In genomic region chr3R:23760219-23761018, dm6 we compare ENCODE assay signal across 5 fruit fly cellular contexts.
A peak's percentile ranks its signal among the peaks of the same experiment; 100 is the strongest.
TF ChIP-seq lines count a peak whose summit lies in the region.

Gene SdhD (minus strand): TSS chr3R:23760600.

- TF ChIP-seq CTCF in whole organism, embryonic (GFP tag; optimal IDR thresholded peaks at IDR 0.05; lab: Kevin White, UChicago): no peak

TF ChIP-seq in whole organism, adult, 20 proteins besides CTCF, POLR2A, EP300 and RAD21 (continues in another document):
- TF ChIP-seq CG7045 (GFP tag; optimal IDR thresholded peaks at IDR 0.05; lab: Kevin White, UChicago): no peak
- TF ChIP-seq ovo (GFP tag; optimal IDR thresholded peaks at IDR 0.05; lab: Kevin White, UChicago): peak; percentile 0
- peak; percentile 64 for TF ChIP-seq CG12768 (GFP tag; optimal IDR thresholded peaks at IDR 0.05; lab: Kevin White, UChicago)
- TF ChIP-seq bab1 (GFP tag; optimal IDR thresholded peaks at IDR 0.05; lab: Kevin White, UChicago): peak; percentile 70
- no peak for TF ChIP-seq Hr96 (GFP tag; optimal IDR thresholded peaks at IDR 0.05; lab: Kevin White, UChicago)
- TF ChIP-seq Crg-1 (GFP tag; optimal IDR thresholded peaks at IDR 0.05; lab: Kevin White, UChicago): peak; percentile 40
- TF ChIP-seq Mnt (GFP tag; optimal IDR thresholded peaks at IDR 0.05; lab: Kevin White, UChicago): peak; percentile 48
- TF ChIP-seq cic (GFP tag; optimal IDR thresholded peaks at IDR 0.05; lab: Kevin White, UChicago): peak; percentile 24
- TF ChIP-seq CG7101 (tag; optimal IDR thresholded peaks at IDR 0.05; lab: Kevin White, UChicago): peak; percentile 57
- TF ChIP-seq cnc (optimal IDR thresholded peaks at IDR 0.05; lab: Kevin White, UChicago): no peak
- TF ChIP-seq Clk (GFP tag; optimal IDR thresholded peaks at IDR 0.05; lab: Kevin White, UChicago): no peak
- TF ChIP-seq toe (GFP tag; optimal IDR thresholded peaks at IDR 0.05; lab: Kevin White, UChicago): peak; percentile 9
- peak; percentile 55 for TF ChIP-seq CG14711 (tag; optimal IDR thresholded peaks at IDR 0.05; lab: Kevin White, UChicago)
- no peak for TF ChIP-seq tj (GFP tag; optimal IDR thresholded peaks at IDR 0.05; lab: Kevin White, UChicago)
- peak; percentile 47 for TF ChIP-seq pad (GFP tag; optimal IDR thresholded peaks at IDR 0.05; lab: Kevin White, UChicago)
- peak; percentile 93 for TF ChIP-seq kay (GFP tag; lab: Kevin White, UChicago; ENCODE audit: borderline replicate concordance)
- no peak for TF ChIP-seq CG5204 (GFP tag; optimal IDR thresholded peaks at IDR 0.05; lab: Kevin White, UChicago)
- TF ChIP-seq CG33017 (tag; optimal IDR thresholded peaks at IDR 0.05; lab: Kevin White, UChicago): peak; percentile 46

TF ChIP-seq in whole organism, embryonic, 481 proteins besides CTCF, POLR2A, EP300 and RAD21 (continues in another document):
- no peak for TF ChIP-seq CG8944 (GFP tag; optimal IDR thresholded peaks at IDR 0.05; lab: Kevin White, UChicago)
- peak; percentile 93 for TF ChIP-seq MBD-R2 (GFP tag; IDR thresholded peaks at IDR 0.05; lab: Robert Waterston, UW)
- no peak for TF ChIP-seq croc (GFP tag; conservative IDR thresholded peaks at IDR 0.05; lab: Robert Waterston, UW)
- no peak for TF ChIP-seq CG12071 (GFP tag; optimal IDR thresholded peaks at IDR 0.05; lab: Kevin White, UChicago)
- no peak for TF ChIP-seq CG1792 (GFP tag; optimal IDR thresholded peaks at IDR 0.05; lab: Kevin White, UChicago)
- peak; percentile 33; the same call in 1 of the 2 replicates for TF ChIP-seq ranshi (GFP tag; IDR thresholded peaks at IDR 0.05; lab: Robert Waterston, UW)
- peak; percentile 28 for TF ChIP-seq CG2678 (tag; optimal IDR thresholded peaks at IDR 0.05; lab: Kevin White, UChicago)
- peak; percentile 40; the same call in 1 of the 2 replicates for TF ChIP-seq vvl (GFP tag; IDR thresholded peaks at IDR 0.05; lab: Robert Waterston, UW)
- peak; percentile 24 for TF ChIP-seq Camta (GFP tag; optimal IDR thresholded peaks at IDR 0.05; lab: Kevin White, UChicago)
- TF ChIP-seq Atf-2 (GFP tag; optimal IDR thresholded peaks at IDR 0.05; lab: Kevin White, UChicago): no peak
- no peak for TF ChIP-seq inv (GFP tag; IDR thresholded peaks at IDR 0.05; lab: Robert Waterston, UW; ENCODE audit: partially characterized antibody)
- TF ChIP-seq hth (optimal IDR thresholded peaks at IDR 0.05; lab: Kevin White, UChicago): no peak
- no peak for TF ChIP-seq CG6813 (GFP tag; optimal IDR thresholded peaks at IDR 0.05; lab: Kevin White, UChicago)
- peak in 1 of 2 experiments; percentile 75 for TF ChIP-seq crp (GFP tag; optimal IDR thresholded peaks at IDR 0.05; lab: Kevin White, UChicago)
- no peak for TF ChIP-seq Ptx1 (GFP tag; IDR thresholded peaks at IDR 0.05; lab: Robert Waterston, UW)
- no peak for TF ChIP-seq prd (optimal IDR thresholded peaks at IDR 0.05; lab: Kevin White, UChicago)
- TF ChIP-seq prd (GFP tag; IDR thresholded peaks at IDR 0.05; lab: Robert Waterston, UW): no peak
- TF ChIP-seq Xbp1 (GFP tag; optimal IDR thresholded peaks at IDR 0.05; lab: Kevin White, UChicago): peak; percentile 32
- no peak for TF ChIP-seq CG31224 (GFP tag; IDR thresholded peaks at IDR 0.05; lab: Robert Waterston, UW)

TF ChIP-seq in whole organism, prepupa, 60 proteins besides CTCF, POLR2A, EP300 and RAD21 (continues in another document):
- TF ChIP-seq Hr39 (GFP tag; optimal IDR thresholded peaks at IDR 0.05; lab: Kevin White, UChicago) (no peak), pdm3 (GFP tag; optimal IDR thresholded peaks at IDR 0.05; lab: Kevin White, UChicago) (peak; percentile 31), eg (GFP tag; IDR thresholded peaks at IDR 0.05; lab: Robert Waterston, UW) (no peak), CG8632 (GFP tag; optimal IDR thresholded peaks at IDR 0.05; lab: Kevin White, UChicago) (peak; percentile 2), CG10669 (GFP tag; optimal IDR thresholded peaks at IDR 0.05; lab: Kevin White, UChicago) (peak; percentile 7), CG6854 (GFP tag; optimal IDR thresholded peaks at IDR 0.05; lab: Kevin White, UChicago) (no peak), Lpt (GFP tag; optimal IDR thresholded peaks at IDR 0.05; lab: Kevin White, UChicago) (no peak), Sox102F (GFP tag; optimal IDR thresholded peaks at IDR 0.05; lab: Kevin White, UChicago) (peak; percentile 14), CG34406 (GFP tag; optimal IDR thresholded peaks at IDR 0.05; lab: Kevin White, UChicago) (no peak), esn (GFP tag; optimal IDR thresholded peaks at IDR 0.05; lab: Kevin White, UChicago) (peak; percentile 37), CG6163 (GFP tag; IDR thresholded peaks at IDR 0.05; lab: Robert Waterston, UW) (0 out of 3 replicates have a peak, but pooled peaks have one; percentile 17), topi (GFP tag; optimal IDR thresholded peaks at IDR 0.05; lab: Kevin White, UChicago) (peak; percentile 9), svp (GFP tag; lab: Kevin White, UChicago) (peak; percentile 59), acj6 (GFP tag; optimal IDR thresholded peaks at IDR 0.05; lab: Kevin White, UChicago) (no peak), CG31627 (GFP tag; optimal IDR thresholded peaks at IDR 0.05; lab: Kevin White, UChicago) (peak; percentile 12), CG7368 (GFP tag; optimal IDR thresholded peaks at IDR 0.05; lab: Kevin White, UChicago) (peak; percentile 9), vri (GFP tag; optimal IDR thresholded peaks at IDR 0.05; lab: Kevin White, UChicago) (peak; percentile 47), CG6792 (GFP tag; optimal IDR thresholded peaks at IDR 0.05; lab: Kevin White, UChicago) (no peak), Met (GFP tag; optimal IDR thresholded peaks at IDR 0.05; lab: Kevin White, UChicago) (peak; percentile 51), CG16779 (tag; optimal IDR thresholded peaks at IDR 0.05; lab: Kevin White, UChicago) (no peak)

TF ChIP-seq in whole organism, pupa, 21 proteins besides CTCF, POLR2A, EP300 and RAD21:
- TF ChIP-seq Snoo (tag; optimal IDR thresholded peaks at IDR 0.05; lab: Kevin White, UChicago): peak; percentile 32
- no peak for TF ChIP-seq CG8159 (tag; optimal IDR thresholded peaks at IDR 0.05; lab: Kevin White, UChicago)
- no peak for TF ChIP-seq fd96Ca (GFP tag; IDR thresholded peaks at IDR 0.05; lab: Robert Waterston, UW)
- TF ChIP-seq CG32121 (GFP tag; IDR thresholded peaks at IDR 0.05; lab: Robert Waterston, UW): no peak; the same call in 1 of the 2 replicates

TF ChIP-seq in whole organism, wandering third instar larva, 38 proteins besides CTCF, POLR2A, EP300 and RAD21:
- TF ChIP-seq Abd-B (GFP tag; optimal IDR thresholded peaks at IDR 0.05; lab: Kevin White, UChicago): no peak
- TF ChIP-seq fru (GFP tag; optimal IDR thresholded peaks at IDR 0.05; lab: Kevin White, UChicago): peak; percentile 15
- TF ChIP-seq sv (GFP tag; optimal IDR thresholded peaks at IDR 0.05; lab: Kevin White, UChicago): peak; percentile 21
- TF ChIP-seq GATAd (GFP tag; optimal IDR thresholded peaks at IDR 0.05; lab: Kevin White, UChicago): no peak
- no peak for TF ChIP-seq lola (GFP tag; optimal IDR thresholded peaks at IDR 0.05; lab: Kevin White, UChicago)
- TF ChIP-seq jim (GFP tag; optimal IDR thresholded peaks at IDR 0.05; lab: Kevin White, UChicago): no peak
- no peak for TF ChIP-seq pan (optimal IDR thresholded peaks at IDR 0.05; lab: Kevin White, UChicago)
- TF ChIP-seq N (GFP tag; optimal IDR thresholded peaks at IDR 0.05; lab: Kevin White, UChicago): no peak
- TF ChIP-seq woc (GFP tag; optimal IDR thresholded peaks at IDR 0.05; lab: Kevin White, UChicago): no peak
- TF ChIP-seq rgr (GFP tag; optimal IDR thresholded peaks at IDR 0.05; lab: Kevin White, UChicago): peak; percentile 52
- peak in 1 of 2 experiments; percentile 50 for TF ChIP-seq foxo (GFP tag; optimal IDR thresholded peaks at IDR 0.05; lab: Kevin White, UChicago)
- TF ChIP-seq Hr83 (GFP tag; optimal IDR thresholded peaks at IDR 0.05; lab: Kevin White, UChicago; ENCODE audit: poor library complexity, severe bottlenecking): peak; percentile 84
- peak; percentile 39 for TF ChIP-seq h (GFP tag; optimal IDR thresholded peaks at IDR 0.05; lab: Kevin White, UChicago)
- no peak for TF ChIP-seq Rel (GFP tag; optimal IDR thresholded peaks at IDR 0.05; lab: Kevin White, UChicago)
- TF ChIP-seq Rel (tag; optimal IDR thresholded peaks at IDR 0.05; lab: Kevin White, UChicago): peak; percentile 88
- TF ChIP-seq OdsH (GFP tag; optimal IDR thresholded peaks at IDR 0.05; lab: Kevin White, UChicago): peak; percentile 48
- peak; percentile 57 for TF ChIP-seq Jra (GFP tag; optimal IDR thresholded peaks at IDR 0.05; lab: Kevin White, UChicago)
- no peak for TF ChIP-seq psq (GFP tag; optimal IDR thresholded peaks at IDR 0.05; lab: Kevin White, UChicago)
- TF ChIP-seq Myc (optimal IDR thresholded peaks at IDR 0.05; lab: Kevin White, UChicago): peak; percentile 15
- TF ChIP-seq Hnf4 (GFP tag; optimal IDR thresholded peaks at IDR 0.05; lab: Kevin White, UChicago): peak; percentile 72
- TF ChIP-seq usp (GFP tag; optimal IDR thresholded peaks at IDR 0.05; lab: Kevin White, UChicago): no peak
- no peak for TF ChIP-seq dmrt93B (GFP tag; optimal IDR thresholded peaks at IDR 0.05; lab: Kevin White, UChicago)
- no peak for TF ChIP-seq Dif (GFP tag; optimal IDR thresholded peaks at IDR 0.05; lab: Kevin White, UChicago; ENCODE audit: partially characterized antibody)
- TF ChIP-seq Mio (GFP tag; optimal IDR thresholded peaks at IDR 0.05; lab: Kevin White, UChicago): no peak
- no peak for TF ChIP-seq dsf (GFP tag; optimal IDR thresholded peaks at IDR 0.05; lab: Kevin White, UChicago; ENCODE audit: borderline replicate concordance)
- peak; percentile 54 for TF ChIP-seq br (GFP tag; optimal IDR thresholded peaks at IDR 0.05; lab: Kevin White, UChicago)
- TF ChIP-seq dl (GFP tag; optimal IDR thresholded peaks at IDR 0.05; lab: Kevin White, UChicago; ENCODE audit: insufficient read depth in 1 of 2, partially characterized antibody in 2 of 2): no peak
- TF ChIP-seq HLH106 (tag; optimal IDR thresholded peaks at IDR 0.05; lab: Kevin White, UChicago): no peak
- no peak for TF ChIP-seq CrebA (GFP tag; optimal IDR thresholded peaks at IDR 0.05; lab: Kevin White, UChicago; ENCODE audit: borderline replicate concordance)
- TF ChIP-seq Dfd (GFP tag; optimal IDR thresholded peaks at IDR 0.05; lab: Kevin White, UChicago): no peak
- no peak for TF ChIP-seq sage (GFP tag; optimal IDR thresholded peaks at IDR 0.05; lab: Kevin White, UChicago)
- peak; percentile 31 for TF ChIP-seq Sp1 (GFP tag; optimal IDR thresholded peaks at IDR 0.05; lab: Kevin White, UChicago)
- TF ChIP-seq brk (GFP tag; optimal IDR thresholded peaks at IDR 0.05; lab: Kevin White, UChicago): no peak
- TF ChIP-seq CG32264 (GFP tag; optimal IDR thresholded peaks at IDR 0.05; lab: Kevin White, UChicago): no peak
- no peak for TF ChIP-seq Hr78 (GFP tag; optimal IDR thresholded peaks at IDR 0.05; lab: Kevin White, UChicago)
- no peak for TF ChIP-seq Vsx2 (GFP tag; optimal IDR thresholded peaks at IDR 0.05; lab: Kevin White, UChicago; ENCODE audit: partially characterized antibody)
- TF ChIP-seq ey (GFP tag; optimal IDR thresholded peaks at IDR 0.05; lab: Kevin White, UChicago): peak; percentile 18
